Worm (Caenorhabditis elegans): ENCODE measurements around the gene T28F3.8.

The T28F3.8 gene

ce11 chrIV:17311842-17312241 lies 4.7 kb upstream of the T28F3.8 start, which contains the start of gene snf-9:
Gene snf-9, plus strand, starts transcription at chrIV:17312142.
- TF ChIP-seq aha-1 (tag; optimal IDR thresholded peaks at IDR 0.05) (no peak), sptf-1 (tag; optimal IDR thresholded peaks at IDR 0.05) (no peak), nhr-76 (tag; optimal IDR thresholded peaks at IDR 0.05) (no peak), ztf-4 (tag; optimal IDR thresholded peaks at IDR 0.05) (no peak), vab-15 (tag; optimal IDR thresholded peaks at IDR 0.05) (no peak), swsn-7 (tag; optimal IDR thresholded peaks at IDR 0.05) (no peak), egl-27 (tag; optimal IDR thresholded peaks at IDR 0.05) (no peak), fkh-4 (tag; optimal IDR thresholded peaks at IDR 0.05; ENCODE audit: borderline replicate concordance) (no peak), C04F5.9 (tag; optimal IDR thresholded peaks at IDR 0.05) (no peak), nhr-11 (tag; optimal IDR thresholded peaks at IDR 0.05) (no peak), lin-15B (tag; optimal IDR thresholded peaks at IDR 0.05) (no peak), ceh-8 (GFP tag; optimal IDR thresholded peaks at IDR 0.05) (no peak), skn-1 (tag; optimal IDR thresholded peaks at IDR 0.05) (no peak)

ce11 chrIV:17308211-17308610 lies 1.1 kb upstream of the T28F3.8 start, which contains the start of gene T28F3.9:
Gene T28F3.9, plus strand, starts transcription at chrIV:17308511.
- TF ChIP-seq sox-4 (tag; optimal IDR thresholded peaks at IDR 0.05) (no peak), pax-3 (tag; optimal IDR thresholded peaks at IDR 0.05) (no peak), zag-1 (tag; optimal IDR thresholded peaks at IDR 0.05) (no peak), efl-1 (optimal IDR thresholded peaks at IDR 0.05) (no peak), efl-1 (GFP tag; optimal IDR thresholded peaks at IDR 0.05 in 1 of 2) (peak in 1 of 2 experiments; percentile 35), ceh-82 (tag; optimal IDR thresholded peaks at IDR 0.05) (no peak), fkh-10 (GFP tag; optimal IDR thresholded peaks at IDR 0.05) (no peak)

ce11 chrIV:17301933-17302332 lies 5.2 kb downstream of the T28F3.8 start, which contains the start of gene ifta-2:
Gene ifta-2, minus strand, starts transcription at chrIV:17302033.
- no peak for TF ChIP-seq grh-1 (GFP tag; IDR thresholded peaks at IDR 0.05)
- TF ChIP-seq nhr-71 (tag; optimal IDR thresholded peaks at IDR 0.05), result no peak
- TF ChIP-seq ama-1 (optimal IDR thresholded peaks at IDR 0.05), result no peak
- TF ChIP-seq snpc-4 (tag; optimal IDR thresholded peaks at IDR 0.05), result no peak
- peak; percentile 29 for TF ChIP-seq fkh-8 (tag; optimal IDR thresholded peaks at IDR 0.05)
- no peak for TF ChIP-seq nhr-47 (tag; optimal IDR thresholded peaks at IDR 0.05)
- no peak for TF ChIP-seq ceh-90 (tag; optimal IDR thresholded peaks at IDR 0.05)

- TF ChIP-seq efl-1 (optimal IDR thresholded peaks at IDR 0.05) (no peak), efl-1 (GFP tag; optimal IDR thresholded peaks at IDR 0.05 in 1 of 2) (peak in 1 of 2 experiments; percentile 84), nhr-76 (tag; optimal IDR thresholded peaks at IDR 0.05) (no peak), unc-98 (GFP tag; IDR thresholded peaks at IDR 0.05) (no peak), ceh-90 (tag; optimal IDR thresholded peaks at IDR 0.05) (no peak), swsn-7 (tag; optimal IDR thresholded peaks at IDR 0.05) (no peak), nhr-12 (tag; optimal IDR thresholded peaks at IDR 0.05) (no peak), hpl-2 (GFP tag; optimal IDR thresholded peaks at IDR 0.05) (no peak)
These were observed 12.6 kb downstream of the T28F3.8 start, which contains the start of gene T28F3.5 for ce11 chrIV:17294489-17294888. Gene T28F3.5, plus strand, starts transcription at chrIV:17294789.

- no peak for TF ChIP-seq fos-1 (tag; optimal IDR thresholded peaks at IDR 0.05)
- TF ChIP-seq nhr-47 (tag; optimal IDR thresholded peaks at IDR 0.05), result peak; percentile 11
- no peak for TF ChIP-seq ceh-88 (GFP tag; IDR thresholded peaks at IDR 0.05)
- TF ChIP-seq rnt-1 (tag; optimal IDR thresholded peaks at IDR 0.05), result no peak
- TF ChIP-seq unc-30 (tag; optimal IDR thresholded peaks at IDR 0.05), result no peak
- TF ChIP-seq lin-15B (tag; optimal IDR thresholded peaks at IDR 0.05), result no peak
- peak; percentile 27 for TF ChIP-seq fkh-8 (tag; optimal IDR thresholded peaks at IDR 0.05)
- TF ChIP-seq lin-35 (GFP tag; optimal IDR thresholded peaks at IDR 0.05), result peak in 1 of 2 experiments; percentile 36
- no peak for TF ChIP-seq mdl-1 (tag; optimal IDR thresholded peaks at IDR 0.05)
- no peak for TF ChIP-seq zip-4 (GFP tag; optimal IDR thresholded peaks at IDR 0.05)
- TF ChIP-seq aly-2 (tag; optimal IDR thresholded peaks at IDR 0.05), result no peak
- TF ChIP-seq fkh-4 (tag; optimal IDR thresholded peaks at IDR 0.05; ENCODE audit: borderline replicate concordance), result no peak
- TF ChIP-seq efl-1 (optimal IDR thresholded peaks at IDR 0.05), result no peak
- TF ChIP-seq efl-1 (GFP tag; optimal IDR thresholded peaks at IDR 0.05 in 1 of 2), result peak in 1 of 2 experiments; percentile 77
- TF ChIP-seq unc-62 (GFP tag; optimal IDR thresholded peaks at IDR 0.05), result no peak
- TF ChIP-seq mep-1 (tag; optimal IDR thresholded peaks at IDR 0.05), result no peak
- no peak for TF ChIP-seq nhr-28 (tag; optimal IDR thresholded peaks at IDR 0.05)
- TF ChIP-seq dpl-1 (GFP tag; optimal IDR thresholded peaks at IDR 0.05), result peak in 1 of 3 experiments; percentile 27
- no peak for TF ChIP-seq nhr-12 (tag; optimal IDR thresholded peaks at IDR 0.05)
- TF ChIP-seq C04F5.9 (tag; optimal IDR thresholded peaks at IDR 0.05), result no peak
- peak; percentile 62 for TF ChIP-seq dsc-1 (tag; optimal IDR thresholded peaks at IDR 0.05)
- TF ChIP-seq egl-13 (tag; optimal IDR thresholded peaks at IDR 0.05), result no peak
- no peak for TF ChIP-seq ceh-63 (GFP tag; optimal IDR thresholded peaks at IDR 0.05)
- no peak for TF ChIP-seq nhr-11 (tag; optimal IDR thresholded peaks at IDR 0.05)
These were observed 13.4 kb downstream of the T28F3.8 start for ce11 chrIV:17293679-17294078.
